Fruit fly (Drosophila melanogaster): ENCODE measurements around the gene Gale.

Gale gene

DNA sequence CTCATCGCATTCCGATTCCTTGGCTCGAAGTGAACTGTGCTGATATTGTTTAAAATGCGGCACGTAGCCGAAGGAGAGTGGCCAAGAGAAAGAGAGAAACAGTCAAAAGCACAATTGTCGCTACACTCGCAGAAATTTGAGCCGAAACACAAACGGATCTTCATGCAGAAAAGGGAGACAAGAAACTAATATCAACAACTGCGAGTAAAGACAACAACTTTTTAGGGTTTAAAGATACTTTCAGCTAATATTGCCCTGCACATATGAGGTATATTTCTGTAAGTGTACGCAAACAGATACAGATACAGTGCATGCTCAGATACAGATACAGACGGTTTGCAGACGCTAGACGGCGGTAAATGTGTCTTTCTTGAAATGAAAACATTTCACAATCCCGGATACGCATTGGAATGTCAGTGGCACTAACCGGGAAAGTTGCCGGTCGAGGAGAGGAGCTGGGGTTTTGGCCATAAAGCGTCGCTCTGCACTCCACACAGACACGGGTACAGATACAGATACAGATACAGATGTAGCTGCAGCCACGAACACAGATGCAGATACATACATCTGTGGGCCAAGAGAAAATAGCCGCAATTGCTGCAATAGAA lies 4.1 kb upstream of the Gale start (continued):
- peak; percentile 94 for TF ChIP-seq acj6 (GFP tag; optimal IDR thresholded peaks at IDR 0.05)
- TF ChIP-seq Sox102F (GFP tag; optimal IDR thresholded peaks at IDR 0.05) = peak; percentile 89
- TF ChIP-seq CG8632 (GFP tag; optimal IDR thresholded peaks at IDR 0.05) = peak; percentile 78
- TF ChIP-seq CG6163 (GFP tag; IDR thresholded peaks at IDR 0.05) = peak; percentile 96
- TF ChIP-seq Smox (GFP tag; optimal IDR thresholded peaks at IDR 0.05) = peak; percentile 87
- TF ChIP-seq CG11294 (GFP tag; IDR thresholded peaks at IDR 0.05) = peak; percentile 83
- TF ChIP-seq Sox14 (GFP tag; optimal IDR thresholded peaks at IDR 0.05) = peak; percentile 93
- peak; percentile 86 for TF ChIP-seq CG34406 (GFP tag; optimal IDR thresholded peaks at IDR 0.05)
- peak; percentile 95 for TF ChIP-seq CG3919 (GFP tag; optimal IDR thresholded peaks at IDR 0.05)
- TF ChIP-seq CG32006 (GFP tag; optimal IDR thresholded peaks at IDR 0.05) = peak; percentile 98
- TF ChIP-seq CG11762 (GFP tag; optimal IDR thresholded peaks at IDR 0.05; ENCODE audit: insufficient read depth) = peak; percentile 91
- TF ChIP-seq CG10669 (GFP tag; optimal IDR thresholded peaks at IDR 0.05) = peak; percentile 84
- TF ChIP-seq Sox15 (GFP tag; optimal IDR thresholded peaks at IDR 0.05) = peak; percentile 76
- TF ChIP-seq Ets96B (tag; optimal IDR thresholded peaks at IDR 0.05) = peak; percentile 84

DNA sequence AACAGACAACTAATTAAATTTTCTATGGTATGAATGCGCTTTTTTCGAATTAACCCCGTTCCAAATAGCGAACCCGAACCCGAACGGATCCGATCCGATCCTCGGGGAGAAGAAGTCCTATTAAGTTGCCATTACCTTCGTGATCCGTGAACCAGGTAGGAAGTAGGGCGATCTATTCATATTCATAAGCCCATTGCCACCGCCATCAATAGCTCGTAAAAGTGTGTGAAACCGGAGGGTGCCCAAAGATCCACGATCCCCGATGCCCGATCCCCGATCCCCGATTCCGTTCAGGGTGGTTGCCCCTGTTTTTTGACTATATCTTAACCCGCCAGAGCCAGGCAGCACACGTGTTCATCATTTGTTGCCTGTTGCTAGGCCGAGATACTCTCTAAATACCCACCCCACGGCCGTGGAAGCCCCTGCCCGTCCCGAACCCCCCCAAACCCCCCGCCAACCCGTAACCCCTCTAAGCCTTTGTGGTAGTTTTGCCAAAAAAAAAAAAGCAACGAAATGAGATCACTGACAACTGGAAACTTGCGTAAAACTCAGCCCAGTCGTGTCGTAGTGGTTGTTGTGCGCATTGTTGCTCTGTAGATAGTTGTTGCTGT lies 2.8 kb upstream of the Gale start:
- TF ChIP-seq eg (GFP tag; IDR thresholded peaks at IDR 0.05) (no peak), Sox15 (GFP tag; optimal IDR thresholded peaks at IDR 0.05) (no peak), pdm3 (GFP tag; optimal IDR thresholded peaks at IDR 0.05) (no peak), CG6163 (GFP tag; IDR thresholded peaks at IDR 0.05) (no peak), esn (GFP tag; optimal IDR thresholded peaks at IDR 0.05) (no peak), CG3032 (tag; optimal IDR thresholded peaks at IDR 0.05) (no peak), spab (GFP tag; optimal IDR thresholded peaks at IDR 0.05) (no peak), Blimp-1 (GFP tag; optimal IDR thresholded peaks at IDR 0.05) (no peak)

DNA sequence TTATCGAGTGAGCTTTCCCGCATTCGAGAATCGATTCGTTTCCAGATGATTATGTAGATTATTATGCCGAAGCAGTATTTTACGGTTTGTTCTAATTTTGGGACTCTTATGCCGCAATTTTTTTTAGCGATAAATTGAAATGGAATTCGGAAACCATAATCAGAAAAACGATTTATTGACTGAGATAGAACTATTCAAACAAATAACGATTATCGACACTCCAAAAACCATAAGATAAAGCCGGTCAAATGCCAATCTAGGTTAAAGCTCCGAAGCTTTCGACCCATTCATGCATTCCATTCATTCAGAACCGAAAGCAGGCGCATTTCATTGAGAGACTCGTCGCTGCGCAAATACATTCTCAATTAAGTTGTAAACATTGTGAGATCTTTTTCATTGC lies 826 bp upstream of the Gale start:
- TF ChIP-seq acj6 (GFP tag; optimal IDR thresholded peaks at IDR 0.05) (no peak), CG8119 (GFP tag; IDR thresholded peaks at IDR 0.05) (no peak), Lpt (GFP tag; optimal IDR thresholded peaks at IDR 0.05) (no peak), esn (GFP tag; optimal IDR thresholded peaks at IDR 0.05) (no peak), dsx (GFP tag; optimal IDR thresholded peaks at IDR 0.05; ENCODE audit: poor library complexity, severe bottlenecking) (no peak), fd85E (GFP tag; optimal IDR thresholded peaks at IDR 0.05) (no peak), Smox (GFP tag; optimal IDR thresholded peaks at IDR 0.05) (no peak), CG31627 (GFP tag; optimal IDR thresholded peaks at IDR 0.05) (no peak), CG9139 (GFP tag; optimal IDR thresholded peaks at IDR 0.05) (no peak), CG16779 (tag; optimal IDR thresholded peaks at IDR 0.05) (no peak)

DNA sequence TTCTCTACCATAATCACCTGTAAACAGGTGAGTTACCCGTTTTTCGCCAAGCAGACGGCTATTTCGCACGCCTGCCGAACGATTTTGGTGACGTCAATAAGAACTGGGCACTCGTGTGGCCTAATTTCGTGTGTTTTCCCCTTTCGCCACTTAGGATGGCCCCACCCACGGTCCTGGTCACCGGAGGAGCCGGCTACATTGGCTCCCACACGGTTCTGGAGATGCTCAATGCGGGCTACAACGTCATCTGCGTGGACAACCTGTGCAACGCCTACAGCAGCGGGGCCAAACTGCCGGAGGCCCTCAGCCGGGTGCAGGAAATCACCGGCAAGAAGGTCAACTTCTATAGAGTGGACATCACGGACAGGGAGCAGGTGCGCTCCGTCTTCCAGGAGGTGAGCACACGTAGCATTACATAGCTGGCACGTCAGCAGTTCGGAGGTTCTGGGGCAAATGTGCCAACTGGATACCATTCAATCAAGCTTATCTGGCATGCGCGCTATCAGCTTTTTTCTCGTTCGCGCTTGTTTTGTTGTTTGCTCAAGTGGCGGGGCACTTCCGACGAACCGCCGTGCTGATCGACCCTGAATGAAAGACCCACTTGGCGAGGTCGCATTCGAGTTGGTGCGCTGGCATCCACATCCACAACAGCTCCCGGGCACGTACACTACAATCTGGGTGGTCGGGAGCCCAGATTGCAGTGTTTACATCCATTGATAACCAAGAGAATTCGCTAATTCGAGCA lies 842 bp downstream of the Gale start:
- TF ChIP-seq svp (GFP tag) = peak; percentile 68
- no peak for TF ChIP-seq CG16779 (tag; optimal IDR thresholded peaks at IDR 0.05)
- peak; percentile 62 for TF ChIP-seq fkh (GFP tag; optimal IDR thresholded peaks at IDR 0.05)
- TF ChIP-seq CG11294 (GFP tag; IDR thresholded peaks at IDR 0.05) = no peak
- 0 out of 3 replicates have a peak, but pooled peaks have one; percentile 22 for TF ChIP-seq CG6163 (GFP tag; IDR thresholded peaks at IDR 0.05)
- TF ChIP-seq CG11902 (GFP tag; optimal IDR thresholded peaks at IDR 0.05) = no peak
- peak; percentile 17 for TF ChIP-seq Eip78C (GFP tag)

DNA sequence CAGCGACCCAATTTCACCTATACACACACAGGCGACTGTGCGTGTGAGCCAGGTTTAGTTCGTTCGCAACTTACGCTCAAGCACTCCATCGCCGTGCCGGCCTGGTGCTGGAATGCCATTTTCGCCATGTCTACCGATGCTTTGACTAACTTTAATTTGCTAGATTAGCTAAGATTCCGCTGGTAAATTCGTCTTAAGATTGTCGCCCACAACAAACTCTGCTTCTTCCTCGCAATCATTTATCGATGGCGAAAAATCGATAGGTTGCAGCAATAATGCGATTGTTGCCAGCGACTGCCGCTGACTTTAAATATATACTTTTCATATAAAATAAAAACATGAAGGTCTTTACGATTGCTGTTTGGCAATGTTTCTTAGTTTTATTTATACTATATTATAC lies 4.3 kb downstream of the Gale start, which contains the start of gene CG3402:
TSS of gene CG3402 (minus strand) at position 245 of the 400 bp plus-strand sequence.
- peak; percentile 22 for TF ChIP-seq Eip78C (GFP tag)
- 0 out of 3 replicates have a peak, but pooled peaks have one; percentile 8 for TF ChIP-seq CG6163 (GFP tag; IDR thresholded peaks at IDR 0.05)
- TF ChIP-seq svp (GFP tag) = peak; percentile 63
- no peak for TF ChIP-seq CG3919 (GFP tag; optimal IDR thresholded peaks at IDR 0.05)

All from whole organism, prepupa.